Fruit fly (Drosophila melanogaster) whole organism, embryonic: ENCODE results near the gene CG9044.

Source experiments
- BEAF-32 ChIP-seq: fragments of 200-800 bp; sonication (Bioruptor generic); optimal IDR thresholded peaks from 3 replicates; lab custom pipeline; 2017; ENCODE audit warnings: missing biosample characterization, missing genetic modification characterization, mild to moderate bottlenecking, moderate library complexity, missing genetic modification reagents
- CG10274 ChIP-seq: fragments of 200-800 bp; sonication (Bioruptor generic); optimal IDR thresholded peaks from 3 replicates; lab custom pipeline; 2017; ENCODE audit warnings: missing biosample characterization, mild to moderate bottlenecking, missing genetic modification characterization
- CG10321 ChIP-seq: fragments of 200-800 bp; sonication (Bioruptor generic); IDR thresholded peaks from 2 replicates; pipeline ENCODE4 v1.3.6; 2022; ENCODE audit warnings: missing biosample characterization, missing genetic modification characterization
- CG11560 ChIP-seq: fragments of 200-800 bp; sonication (Bioruptor generic); IDR thresholded peaks from 3 replicates; pipeline ENCODE4 v1.3.6; 2022; ENCODE audit warnings: missing biosample characterization, missing genetic modification characterization
- CG11695 ChIP-seq: fragments of 200-800 bp; sonication (Bioruptor generic); IDR thresholded peaks from 3 replicates; pipeline ENCODE4 v1.3.6; 2022; ENCODE audit warnings: missing biosample characterization, missing genetic modification characterization
- CG12071 ChIP-seq: fragments of 200-800 bp; sonication (Bioruptor generic); optimal IDR thresholded peaks from 3 replicates; lab custom pipeline; 2018; ENCODE audit warnings: missing biosample characterization, mild to moderate bottlenecking, missing genetic modification characterization
- CG13123 ChIP-seq: fragments of 200-800 bp; sonication (Bioruptor generic); optimal IDR thresholded peaks from 2 replicates; lab custom pipeline; 2016; ENCODE audit warnings: missing biosample characterization, missing genetic modification characterization
- CG14667 ChIP-seq: fragments of 200-800 bp; sonication (Bioruptor generic); IDR thresholded peaks from 2 replicates; pipeline ENCODE4 v1.3.6; 2022; ENCODE audit warnings: missing biosample characterization, missing genetic modification characterization
- CG1603 ChIP-seq: fragments of 200-800 bp; sonication (Bioruptor generic); optimal IDR thresholded peaks from 2 replicates; lab custom pipeline; 2019; ENCODE audit warnings: missing biosample characterization, mild to moderate bottlenecking, missing genetic modification characterization, moderate library complexity
- CG17328 ChIP-seq: fragments of 200-800 bp; sonication (Bioruptor generic); IDR thresholded peaks from 2 replicates; pipeline ENCODE4 v1.3.6; 2022; ENCODE audit warnings: missing biosample characterization, missing genetic modification characterization
- CG17612 ChIP-seq: fragments of 200-800 bp; sonication (Bioruptor generic); IDR thresholded peaks from 2 replicates; pipeline ENCODE4 v1.3.6; 2022; ENCODE audit warnings: missing biosample characterization, missing genetic modification characterization
- CG17802 ChIP-seq: fragments of 200-800 bp; sonication (Bioruptor generic); optimal IDR thresholded peaks from 2 replicates; lab custom pipeline; 2018; ENCODE audit warnings: missing biosample characterization, mild to moderate bottlenecking, missing genetic modification characterization, moderate library complexity
- CG17912 ChIP-seq: fragments of 200-800 bp; sonication (Bioruptor generic); optimal IDR thresholded peaks from 2 replicates; lab custom pipeline; 2018; ENCODE audit warnings: missing biosample characterization, mild to moderate bottlenecking, missing genetic modification characterization
- CG2116 ChIP-seq: fragments of 200-800 bp; sonication (Bioruptor generic); optimal IDR thresholded peaks from 3 replicates; lab custom pipeline; 2018; ENCODE audit warnings: missing biosample characterization, mild to moderate bottlenecking, missing genetic modification characterization
- CG4282 ChIP-seq: fragments of 200-800 bp; sonication (Bioruptor generic); optimal IDR thresholded peaks from 2 replicates; lab custom pipeline; 2016; ENCODE audit warnings: missing biosample characterization, missing genetic modification characterization
- CG5953 ChIP-seq: fragments of 200-800 bp; sonication (Bioruptor generic); IDR thresholded peaks from 2 replicates; pipeline ENCODE4 v1.3.6; 2022; ENCODE audit warnings: missing biosample characterization, missing genetic modification characterization
- CG6683 ChIP-seq: fragments of 200-800 bp; sonication (Bioruptor generic); optimal IDR thresholded peaks from 2 replicates; lab custom pipeline; 2017; ENCODE audit warnings: missing biosample characterization, mild to moderate bottlenecking, missing genetic modification characterization, missing genetic modification reagents
- CG8944 ChIP-seq: fragments of 200-800 bp; sonication (Bioruptor generic); optimal IDR thresholded peaks from 3 replicates; lab custom pipeline; 2016; ENCODE audit warnings: missing biosample characterization, missing genetic modification characterization
- CoRest ChIP-seq: fragments of 200-800 bp; sonication (Bioruptor generic); optimal IDR thresholded peaks from 3 replicates; lab custom pipeline; 2018; ENCODE audit warnings: missing biosample characterization, mild to moderate bottlenecking, missing genetic modification characterization, moderate library complexity
- Dad ChIP-seq: fragments of 200-800 bp; sonication (Bioruptor generic); optimal IDR thresholded peaks from 3 replicates; lab custom pipeline; 2016; ENCODE audit warnings: missing biosample characterization, missing genetic modification characterization
- Dbx ChIP-seq: fragments of 200-800 bp; sonication (Bioruptor generic); IDR thresholded peaks from 3 replicates; pipeline ENCODE4 v1.3.6; 2022; ENCODE audit warnings: missing biosample characterization, missing genetic modification characterization
- GATAe ChIP-seq: fragments of 200-800 bp; sonication (Bioruptor generic); conservative IDR thresholded peaks from 2 replicates; pipeline ENCODE4 v1.3.6; 2022; ENCODE audit warnings: missing biosample characterization, missing genetic modification characterization
- HLHmδ ChIP-seq: fragments of 200-800 bp; sonication (Bioruptor generic); optimal IDR thresholded peaks from 2 replicates; lab custom pipeline; 2018; ENCODE audit warnings: missing biosample characterization, mild to moderate bottlenecking, missing genetic modification characterization, moderate library complexity
- Hmx ChIP-seq: fragments of 200-800 bp; sonication (Bioruptor generic); optimal IDR thresholded peaks from 2 replicates; lab custom pipeline; 2016; ENCODE audit warnings: missing biosample characterization, missing genetic modification characterization
- Kr ChIP-seq: fragments of 200-800 bp; sonication (Bioruptor generic); optimal IDR thresholded peaks from 2 replicates; lab custom pipeline; 2017; ENCODE audit warnings: missing biosample characterization, mild to moderate bottlenecking, missing genetic modification characterization
- Lhr ChIP-seq: fragments of 200-800 bp; sonication (Bioruptor generic); optimal IDR thresholded peaks from 3 replicates; lab custom pipeline; 2017; ENCODE audit warnings: mild to moderate bottlenecking, missing biosample characterization, missing genetic modification reagents, missing genetic modification characterization
- Lpt ChIP-seq: fragments of >200 bp; optimal IDR thresholded peaks from 2 replicates; lab custom pipeline; 2018; ENCODE audit warnings: missing biosample characterization, missing genetic modification characterization
- MESR4 ChIP-seq: fragments of 200-800 bp; sonication (Bioruptor generic); optimal IDR thresholded peaks from 2 replicates; lab custom pipeline; 2018; ENCODE audit warnings: missing biosample characterization, mild to moderate bottlenecking, missing genetic modification characterization, moderate library complexity
- Med ChIP-seq: fragments of 200-800 bp; sonication (Bioruptor generic); peaks from one replicate; lab custom pipeline; 2016; ENCODE audit warnings: missing biosample characterization, missing genetic modification characterization, mild to moderate bottlenecking, inconsistent platforms, moderate library complexity
- Mes4 ChIP-seq: fragments of 200-800 bp; sonication (Bioruptor generic); optimal IDR thresholded peaks from 2 replicates; lab custom pipeline; 2016; ENCODE audit warnings: missing biosample characterization, missing genetic modification characterization
- Nf-YC ChIP-seq: fragments of 200-800 bp; optimal IDR thresholded peaks from 3 replicates; lab custom pipeline; 2019; ENCODE audit warnings: missing biosample characterization, mild to moderate bottlenecking, missing genetic modification characterization, moderate library complexity
- Ravus ChIP-seq: fragments of 200-800 bp; sonication (Bioruptor generic); IDR thresholded peaks from 2 replicates; pipeline ENCODE4 v1.3.6; 2022; ENCODE audit warnings: missing biosample characterization, missing genetic modification characterization
- Side ChIP-seq: fragments of 200-800 bp; sonication (Bioruptor generic); optimal IDR thresholded peaks from 2 replicates; lab custom pipeline; 2016; ENCODE audit warnings: missing biosample characterization, missing genetic modification characterization
- ase ChIP-seq: fragments of 200-800 bp; sonication (Bioruptor generic); IDR thresholded peaks from 3 replicates; pipeline ENCODE4 v1.3.6; 2022; ENCODE audit warnings: missing biosample characterization, missing genetic modification characterization
- ash1 ChIP-seq: fragments of 200-800 bp; sonication (Bioruptor generic); optimal IDR thresholded peaks from 2 replicates; lab custom pipeline; 2018; ENCODE audit warnings: missing biosample characterization, mild to moderate bottlenecking, missing genetic modification characterization
- bowl ChIP-seq: fragments of 200-800 bp; sonication (Bioruptor generic); IDR thresholded peaks from 2 replicates; pipeline ENCODE4 v1.3.6; 2022; ENCODE audit warnings: missing biosample characterization, missing genetic modification characterization
- br ChIP-seq: fragments of >200 bp; optimal IDR thresholded peaks from 2 replicates; lab custom pipeline; 2017
- chm ChIP-seq: fragments of 200-800 bp; sonication (Bioruptor generic); IDR thresholded peaks from 2 replicates; pipeline ENCODE4 v1.3.6; 2022; ENCODE audit warnings: missing biosample characterization, missing genetic modification characterization
- dimm ChIP-seq: fragments of 200-800 bp; sonication (Bioruptor generic); IDR thresholded peaks from 2 replicates; pipeline ENCODE4 v1.3.6; 2022; ENCODE audit warnings: missing biosample characterization, missing genetic modification characterization
- dysf ChIP-seq: fragments of 200-800 bp; sonication (Bioruptor generic); IDR thresholded peaks from 3 replicates; pipeline ENCODE4 v1.3.6; 2022; ENCODE audit warnings: missing biosample characterization, missing genetic modification characterization
- fd64A ChIP-seq: fragments of 200-800 bp; sonication (Bioruptor generic); optimal IDR thresholded peaks from 3 replicates; lab custom pipeline; 2018; ENCODE audit warnings: missing biosample characterization, mild to moderate bottlenecking, missing genetic modification characterization
- gsb-n ChIP-seq: fragments of 200-800 bp; sonication (Bioruptor generic); optimal IDR thresholded peaks from 3 replicates; lab custom pipeline; 2018; ENCODE audit warnings: missing biosample characterization, mild to moderate bottlenecking, missing genetic modification characterization
- h ChIP-seq: fragments of >200 bp; optimal IDR thresholded peaks from 2 replicates; lab custom pipeline; 2017
- ind ChIP-seq: fragments of 200-800 bp; sonication (Bioruptor generic); optimal IDR thresholded peaks from 3 replicates; lab custom pipeline; 2016; ENCODE audit warnings: missing biosample characterization, missing genetic modification characterization
- phol ChIP-seq: fragments of 200-800 bp; sonication (Bioruptor generic); optimal IDR thresholded peaks from 3 replicates; lab custom pipeline; 2018; ENCODE audit warnings: missing biosample characterization, mild to moderate bottlenecking, missing genetic modification characterization, moderate library complexity
- schlank ChIP-seq: fragments of 200-800 bp; sonication (Bioruptor generic); optimal IDR thresholded peaks from 2 replicates; lab custom pipeline; 2018; ENCODE audit warnings: missing biosample characterization, mild to moderate bottlenecking, missing genetic modification characterization
- shn ChIP-seq: fragments of 200-800 bp; sonication (Bioruptor generic); optimal IDR thresholded peaks from 3 replicates; lab custom pipeline; 2016; ENCODE audit warnings: missing biosample characterization, missing genetic modification characterization
- sob ChIP-seq: fragments of 200-800 bp; sonication (Bioruptor generic); IDR thresholded peaks from 2 replicates; pipeline ENCODE4 v1.3.6; 2022; ENCODE audit warnings: missing biosample characterization, missing genetic modification characterization
- sr ChIP-seq: fragments of 200-800 bp; sonication (Bioruptor generic); IDR thresholded peaks from 3 replicates; pipeline ENCODE4 v1.3.6; 2022; ENCODE audit warnings: missing biosample characterization, missing genetic modification characterization
- tna ChIP-seq: fragments of 200-800 bp; sonication (Bioruptor generic); IDR thresholded peaks from 2 replicates; pipeline ENCODE4 v1.3.6; 2022; ENCODE audit warnings: missing biosample characterization, missing genetic modification characterization; ENCODE audit not compliant: partially characterized antibody

Gene CG9044

dm6 chr2L:5944305-5945282, 4.7 kb upstream of the CG9044 start (continued):
- TF ChIP-seq MESR4 (GFP tag; lab: Kevin White, UChicago) (no peak), Mes4 (GFP tag; lab: Kevin White, UChicago) (no peak), ind (GFP tag; lab: Kevin White, UChicago) (no peak), CoRest (tag; lab: Kevin White, UChicago) (no peak), shn (peak; percentile 13), GATAe (GFP tag; lab: Robert Waterston, UW) (no peak; the same call in 1 of the 2 replicates), sob (GFP tag; lab: Robert Waterston, UW) (peak; percentile 21; the same call in 1 of the 2 replicates), gsb-n (tag; lab: Kevin White, UChicago) (no peak), ase (GFP tag; lab: Robert Waterston, UW) (no peak), CG6683 (GFP tag; lab: Kevin White, UChicago) (no peak), BEAF-32 (GFP tag; lab: Kevin White, UChicago) (no peak), CG8944 (GFP tag; lab: Kevin White, UChicago) (no peak), CG17612 (no peak), HLHmδ (GFP tag; lab: Kevin White, UChicago) (no peak), CG10274 (GFP tag; lab: Kevin White, UChicago) (no peak), chm (GFP tag; lab: Robert Waterston, UW) (peak; percentile 76; the same call in 1 of the 2 replicates), CG11560 (tag; lab: Robert Waterston, UW) (no peak), CG5953 (GFP tag; lab: Robert Waterston, UW) (no peak), ash1 (GFP tag; lab: Kevin White, UChicago) (no peak), Lhr (GFP tag; lab: Kevin White, UChicago) (no peak), bowl (peak; percentile 43; the same call in 1 of the 2 replicates), fd64A (GFP tag; lab: Kevin White, UChicago) (peak; percentile 21), CG17328 (GFP tag; lab: Robert Waterston, UW) (no peak), h (no peak), Dad (GFP tag; lab: Kevin White, UChicago) (peak; percentile 34), Lpt (GFP tag; lab: Kevin White, UChicago) (no peak), Ravus (GFP tag; lab: Robert Waterston, UW) (no peak), CG13123 (GFP tag; lab: Kevin White, UChicago) (no peak), Side (GFP tag; lab: Kevin White, UChicago) (no peak), Hmx (GFP tag; lab: Kevin White, UChicago) (no peak), schlank (tag; lab: Kevin White, UChicago) (no peak), CG17912 (GFP tag; lab: Kevin White, UChicago) (peak; percentile 33), dimm (GFP tag; lab: Robert Waterston, UW) (no peak), CG17802 (tag; lab: Kevin White, UChicago) (no peak), br (lab: Kevin White, UChicago) (no peak), tna (GFP tag; lab: Robert Waterston, UW) (no peak), CG4282 (GFP tag; lab: Kevin White, UChicago) (no peak), Med (GFP tag; lab: Kevin White, UChicago) (peak; percentile 82), CG12071 (GFP tag; lab: Kevin White, UChicago) (no peak), CG10321 (GFP tag; lab: Robert Waterston, UW) (no peak), CG2116 (GFP tag; lab: Kevin White, UChicago) (no peak), phol (tag; lab: Kevin White, UChicago) (no peak), CG14667 (GFP tag; lab: Robert Waterston, UW) (no peak), Kr (GFP tag; lab: Kevin White, UChicago) (peak; percentile 7), Nf-YC (tag; lab: Kevin White, UChicago) (no peak), dysf (GFP tag; lab: Robert Waterston, UW) (peak; percentile 50; the same call in 2 of the 3 replicates), sr (GFP tag; lab: Robert Waterston, UW) (0 out of 3 replicates have a peak, but pooled peaks have one; percentile 10), CG11695 (GFP tag; lab: Robert Waterston, UW) (no peak), CG1603 (tag; lab: Kevin White, UChicago) (no peak), Dbx (no peak)
